Fruit fly (Drosophila melanogaster) whole organism, prepupa: ENCODE measurements around the gene LysD.

ENCODE experiments used
- Blimp-1 ChIP-seq: fragments of 200-800 bp; sonication (Bioruptor generic); optimal IDR thresholded peaks from 3 replicates; lab custom pipeline; 2017; ENCODE audit warnings: missing biosample characterization, missing genetic modification characterization, mild to moderate bottlenecking, moderate library complexity, missing genetic modification reagents
- CG1621 ChIP-seq: fragments of 200-800 bp; sonication (Bioruptor generic); optimal IDR thresholded peaks from 3 replicates; lab custom pipeline; 2018; ENCODE audit warnings: missing biosample characterization, mild to moderate bottlenecking, missing genetic modification characterization
- CG3032 ChIP-seq: fragments of 200-800 bp; optimal IDR thresholded peaks from 2 replicates; lab custom pipeline; 2019; ENCODE audit warnings: missing biosample characterization, mild to moderate bottlenecking, missing genetic modification characterization, moderate library complexity
- CG6854 ChIP-seq: fragments of 200-800 bp; sonication (Bioruptor generic); optimal IDR thresholded peaks from 2 replicates; lab custom pipeline; 2017; ENCODE audit warnings: missing biosample characterization, mild to moderate bottlenecking, missing genetic modification characterization
- Eip75B ChIP-seq: fragments of 200-800 bp; sonication (Bioruptor generic); optimal IDR thresholded peaks from 3 replicates; lab custom pipeline; 2016; ENCODE audit warnings: missing biosample characterization, missing genetic modification characterization
- Hr4 ChIP-seq: fragments of 200-800 bp; sonication (Bioruptor generic); optimal IDR thresholded peaks from 3 replicates; lab custom pipeline; 2016; ENCODE audit warnings: missing biosample characterization, missing genetic modification characterization
- Sox102F ChIP-seq: fragments of 200-800 bp; sonication (Bioruptor generic); optimal IDR thresholded peaks from 2 replicates; lab custom pipeline; 2016; ENCODE audit warnings: missing biosample characterization, mild to moderate bottlenecking, missing genetic modification characterization
- Sox15 ChIP-seq: fragments of 200-800 bp; sonication (Bioruptor generic); optimal IDR thresholded peaks from 3 replicates; lab custom pipeline; 2016; ENCODE audit warnings: missing biosample characterization, missing genetic modification characterization
- dac ChIP-seq: fragments of 200-800 bp; sonication (Bioruptor generic); optimal IDR thresholded peaks from 2 replicates; lab custom pipeline; 2017; ENCODE audit warnings: missing biosample characterization, mild to moderate bottlenecking, missing genetic modification characterization
- pdm3 ChIP-seq: fragments of 200-800 bp; sonication (Bioruptor generic); optimal IDR thresholded peaks from 3 replicates; lab custom pipeline; 2016; ENCODE audit warnings: missing biosample characterization, missing genetic modification characterization
- salr ChIP-seq, 2 experiments: fragments of 200-800 bp; sonication (Bioruptor generic); optimal IDR thresholded peaks; 3 replicates each; lab custom pipeline; 2016 to 2018; ENCODE audit warnings: missing biosample characterization in 2 of 2, missing genetic modification characterization in 2 of 2, mild to moderate bottlenecking in 1 of 2
- topi ChIP-seq: fragments of 200-800 bp; sonication (Bioruptor generic); optimal IDR thresholded peaks from 3 replicates; lab custom pipeline; 2016; ENCODE audit warnings: missing biosample characterization, missing genetic modification characterization

dm6 chr3L:1168445-1168844 lies 42.6 kb downstream of the LysD start:
- TF ChIP-seq dac: no peak
- TF ChIP-seq CG3032 (tag; lab: Kevin White, UChicago): no peak
- no peak for TF ChIP-seq Blimp-1
- no peak for TF ChIP-seq topi (GFP tag; lab: Kevin White, UChicago)
- TF ChIP-seq Sox15 (GFP tag; lab: Kevin White, UChicago): no peak
- no peak for TF ChIP-seq Sox102F (GFP tag; lab: Kevin White, UChicago)
- no peak for TF ChIP-seq CG6854 (GFP tag; lab: Kevin White, UChicago)
- no peak for TF ChIP-seq Eip75B
- TF ChIP-seq CG1621: no peak
- no peak for TF ChIP-seq pdm3 (GFP tag; lab: Kevin White, UChicago)
- no peak for TF ChIP-seq salr (GFP tag; optimal IDR thresholded peaks at IDR 0.05; lab: Kevin White, UChicago)
- TF ChIP-seq Hr4 (GFP tag; lab: Kevin White, UChicago): no peak
